Comparison of ENCODE assay signal across 3 worm cellular contexts in genomic region chrIII:1663056-1663455, ce11.
TF ChIP-seq lines count a peak whose summit lies in the region.

No protein-coding gene starts in this region.

TF ChIP-seq in whole organism, L3 larva, 47 proteins besides CTCF, POLR2A, EP300 and RAD21:
- TF ChIP-seq fos-1 (tag; optimal IDR thresholded peaks at IDR 0.05; lab: Kevin White, UChicago) (no peak), ztf-11 (tag; optimal IDR thresholded peaks at IDR 0.05; lab: Kevin White, UChicago) (no peak), R02D3.7 (tag; optimal IDR thresholded peaks at IDR 0.05; lab: Kevin White, UChicago) (no peak), ceh-28 (tag; optimal IDR thresholded peaks at IDR 0.05; lab: Kevin White, UChicago) (peak; percentile 95)

TF ChIP-seq in whole organism, L4 larva, 104 proteins besides CTCF, POLR2A, EP300 and RAD21:
- TF ChIP-seq ceh-28 (tag; optimal IDR thresholded peaks at IDR 0.05; lab: Kevin White, UChicago), result peak; percentile 94
- no peak for TF ChIP-seq dpl-1 (GFP tag; optimal IDR thresholded peaks at IDR 0.05; lab: Kevin White, UChicago)

TF ChIP-seq in whole organism, midembryonic, 9 proteins besides CTCF, POLR2A, EP300 and RAD21:
- TF ChIP-seq T22C8.4 (GFP tag; IDR thresholded peaks at IDR 0.05; lab: Robert Waterston, UW) (peak; percentile 67), ztf-29 (GFP tag; IDR thresholded peaks at IDR 0.05; lab: Robert Waterston, UW) (no peak)
TF ChIP-seq in whole organism, midembryonic: peak in this region for 1.

Comparison
In these comparisons a context has a peak if more than half of its experiments do, and no peak if none do; other contexts are left out.
1. Of the 28 proteins assayed by ChIP-seq in both whole organism, L4 larva and whole organism, L3 larva: peak only in whole organism, L4 larva: none; only in whole organism, L3 larva: none; in both: ceh-28; in neither: 27.